Worm (Caenorhabditis elegans) whole organism, mixed stage, embryonic: ENCODE measurements around the gene tbb-1.

Experiments used
- M03D4.4 ChIP-seq: sonication (generic microtip); optimal IDR thresholded peaks from 2 replicates; lab custom pipeline; 2017; ENCODE audit warnings: mild to moderate bottlenecking, missing genetic modification characterization, missing compliant biosample characterization
- bed-3 ChIP-seq: fragments of 200-800 bp; sonication (Bioruptor generic); optimal IDR thresholded peaks from 3 replicates; lab custom pipeline; 2018; ENCODE audit warnings: mild to moderate bottlenecking, missing genetic modification characterization, moderate library complexity, missing compliant biosample characterization
- blmp-1 ChIP-seq: fragments of 150-350 bp; optimal IDR thresholded peaks from 2 replicates; lab custom pipeline; 2014; ENCODE audit warnings: missing biosample characterization, missing genetic modification characterization
- ceh-39 ChIP-seq: fragments of 150-350 bp; optimal IDR thresholded peaks from 2 replicates; lab custom pipeline; 2014; ENCODE audit warnings: missing biosample characterization, missing genetic modification characterization
- ceh-83 ChIP-seq: fragments of 200-800 bp; sonication (Bioruptor generic); optimal IDR thresholded peaks from 2 replicates; lab custom pipeline; 2018; ENCODE audit warnings: mild to moderate bottlenecking, missing genetic modification characterization, missing compliant biosample characterization
- ces-1 ChIP-seq: fragments of 150-350 bp; optimal IDR thresholded peaks from 2 replicates; lab custom pipeline; 2014; ENCODE audit warnings: missing biosample characterization, missing genetic modification reagents, missing genetic modification characterization
- cnd-1 ChIP-seq: fragments of 200-800 bp; sonication (Bioruptor generic); optimal IDR thresholded peaks from 2 replicates; lab custom pipeline; 2018; ENCODE audit warnings: mild to moderate bottlenecking, missing genetic modification characterization, missing compliant biosample characterization
- drap-1 ChIP-seq: fragments of 200-800 bp; sonication (Bioruptor generic); optimal IDR thresholded peaks from 3 replicates; lab custom pipeline; 2018; ENCODE audit warnings: mild to moderate bottlenecking, missing genetic modification characterization, missing compliant biosample characterization
- elt-1 ChIP-seq: sonication (generic microtip); optimal IDR thresholded peaks from 2 replicates; lab custom pipeline; 2017; ENCODE audit warnings: missing genetic modification characterization, mild to moderate bottlenecking, missing compliant biosample characterization, antibody characterized with exemption, moderate library complexity, borderline replicate concordance; ENCODE audit not compliant: insufficient read depth
- elt-3 ChIP-seq: fragments of 150-350 bp; optimal IDR thresholded peaks from 2 replicates; lab custom pipeline; 2014; ENCODE audit warnings: missing biosample characterization, missing genetic modification characterization
- flh-1 ChIP-seq: fragments of 200-800 bp; sonication (Bioruptor generic); optimal IDR thresholded peaks from 2 replicates; lab custom pipeline; 2018; ENCODE audit warnings: mild to moderate bottlenecking, missing genetic modification characterization, moderate library complexity, missing compliant biosample characterization
- ham-2 ChIP-seq: fragments of 200-800 bp; sonication (Bioruptor generic); optimal IDR thresholded peaks from 2 replicates; lab custom pipeline; 2018; ENCODE audit warnings: mild to moderate bottlenecking, missing genetic modification characterization, missing compliant biosample characterization
- lin-13 ChIP-seq: fragments of 150-350 bp; optimal IDR thresholded peaks from 2 replicates; lab custom pipeline; 2014; ENCODE audit warnings: missing biosample characterization, missing genetic modification characterization
- lsy-2 ChIP-seq: fragments of 150-350 bp; optimal IDR thresholded peaks from 2 replicates; lab custom pipeline; 2014; ENCODE audit warnings: missing biosample characterization, missing genetic modification characterization
- mep-1 ChIP-seq: fragments of 150-350 bp; optimal IDR thresholded peaks from 2 replicates; lab custom pipeline; 2017; ENCODE audit warnings: missing biosample characterization, missing genetic modification reagents, missing genetic modification characterization, inconsistent platforms
- mls-2 ChIP-seq: sonication (generic microtip); optimal IDR thresholded peaks from 2 replicates; lab custom pipeline; 2016; ENCODE audit warnings: mild to moderate bottlenecking, missing genetic modification characterization, moderate library complexity, missing compliant biosample characterization
- nhr-12 ChIP-seq: fragments of 150-350 bp; optimal IDR thresholded peaks from 2 replicates; lab custom pipeline; 2014; ENCODE audit warnings: missing biosample characterization, missing genetic modification characterization
- nhr-2 ChIP-seq: fragments of 150-350 bp; optimal IDR thresholded peaks from 2 replicates; lab custom pipeline; 2014; ENCODE audit warnings: missing biosample characterization, missing genetic modification characterization
- nhr-237 ChIP-seq: fragments of 150-350 bp; optimal IDR thresholded peaks from 2 replicates; lab custom pipeline; 2014; ENCODE audit warnings: missing biosample characterization, missing genetic modification characterization
- nhr-28 ChIP-seq: fragments of 150-350 bp; optimal IDR thresholded peaks from 2 replicates; lab custom pipeline; 2014; ENCODE audit warnings: missing biosample characterization, missing genetic modification characterization
- nhr-76 ChIP-seq: sonication (generic microtip); optimal IDR thresholded peaks from 2 replicates; lab custom pipeline; 2017; ENCODE audit warnings: missing biosample characterization, missing genetic modification characterization
- pha-4 ChIP-seq: fragments of 150-350 bp; optimal IDR thresholded peaks from 2 replicates; lab custom pipeline; 2018; ENCODE audit warnings: missing biosample characterization, missing genetic modification reagents, missing genetic modification characterization
- sptf-1 ChIP-seq: sonication (generic microtip); optimal IDR thresholded peaks from 2 replicates; lab custom pipeline; 2017; ENCODE audit warnings: mild to moderate bottlenecking, missing genetic modification characterization, moderate library complexity, missing compliant biosample characterization
- tbx-8 ChIP-seq: fragments of 200-800 bp; sonication (Bioruptor generic); optimal IDR thresholded peaks from 2 replicates; lab custom pipeline; 2018; ENCODE audit warnings: mild to moderate bottlenecking, missing genetic modification characterization, moderate library complexity, missing compliant biosample characterization
- unc-120 ChIP-seq: sonication (generic microtip); optimal IDR thresholded peaks from 2 replicates; lab custom pipeline; 2017; ENCODE audit warnings: missing genetic modification characterization, missing compliant biosample characterization; ENCODE audit not compliant: poor library complexity, severe bottlenecking
- unc-39 ChIP-seq: fragments of 150-350 bp; optimal IDR thresholded peaks from 2 replicates; lab custom pipeline; 2014; ENCODE audit warnings: missing biosample characterization, missing genetic modification characterization
- unc-62 ChIP-seq: fragments of 150-350 bp; optimal IDR thresholded peaks from 2 replicates; lab custom pipeline; 2014; ENCODE audit warnings: missing biosample characterization, missing genetic modification reagents, missing genetic modification characterization
- zip-8 ChIP-seq: fragments of 150-350 bp; optimal IDR thresholded peaks from 2 replicates; lab custom pipeline; 2014; ENCODE audit warnings: missing biosample characterization, missing genetic modification characterization
- ztf-11 ChIP-seq: fragments of 150-350 bp; optimal IDR thresholded peaks from 2 replicates; lab custom pipeline; 2014; ENCODE audit warnings: missing biosample characterization, missing genetic modification characterization

Gene tbb-1

DNA sequence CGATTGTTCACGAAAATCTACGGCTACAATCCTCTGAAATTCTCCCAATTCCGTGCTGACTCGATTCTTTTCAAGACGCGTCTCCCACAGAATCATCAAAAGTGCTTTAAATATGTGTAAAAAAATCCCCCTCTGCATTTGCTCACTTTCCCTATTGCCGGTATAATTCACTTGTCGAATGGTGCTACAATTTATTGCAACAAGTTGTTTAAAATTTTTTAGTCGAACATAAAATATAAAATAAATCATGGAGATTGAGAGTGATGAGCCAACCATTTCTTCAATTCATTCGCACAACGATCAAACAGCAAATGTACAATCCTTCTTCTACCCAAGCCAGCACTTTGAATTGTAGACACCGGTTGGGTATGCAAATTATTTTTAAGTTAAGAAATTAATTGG is 4.2 kb upstream of the tbb-1 start:
- TF ChIP-seq M03D4.4 (no peak), zip-8 (tag; lab: Kevin White, UChicago) (no peak), lin-13 (tag; lab: Kevin White, UChicago) (no peak), unc-62 (GFP tag; lab: Kevin White, UChicago) (no peak), unc-120 (no peak), pha-4 (tag; lab: Kevin White, UChicago) (no peak), drap-1 (no peak), unc-39 (no peak), mls-2 (tag; lab: Kevin White, UChicago) (no peak), lsy-2 (tag; lab: Kevin White, UChicago) (no peak), ztf-11 (tag; lab: Kevin White, UChicago) (no peak), nhr-2 (no peak), ham-2 (GFP tag; lab: Kevin White, UChicago) (no peak), tbx-8 (no peak), ceh-83 (GFP tag; lab: Kevin White, UChicago) (no peak), elt-3 (tag; lab: Kevin White, UChicago) (no peak), nhr-76 (no peak), sptf-1 (no peak), nhr-12 (tag; lab: Kevin White, UChicago) (no peak), nhr-237 (no peak)

DNA sequence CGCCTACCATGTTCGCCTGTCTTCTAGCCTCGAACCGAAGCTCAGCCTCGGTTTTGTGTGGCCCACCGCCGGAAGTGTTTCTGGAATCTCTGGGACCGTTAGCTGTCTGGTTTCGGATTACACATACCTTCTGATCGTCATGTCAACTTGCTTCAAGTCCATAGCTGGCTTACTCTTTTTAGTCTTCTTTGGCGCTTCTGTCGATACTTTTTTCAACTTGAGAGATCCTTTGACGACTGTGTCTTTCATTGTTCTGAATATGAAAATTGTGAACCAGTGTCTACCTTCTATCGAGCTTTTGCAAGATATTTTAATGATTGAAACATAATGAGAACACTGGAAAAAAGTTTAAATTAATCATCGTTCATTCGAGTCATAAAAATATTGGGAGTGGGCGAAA is 1.7 kb downstream of the tbb-1 start, which contains the start of gene K01G5.8:
Gene K01G5.8 (minus strand): TSS at position 255 of the 400 bp plus-strand sequence.
- TF ChIP-seq elt-1 (tag; lab: Kevin White, UChicago) (no peak), ham-2 (GFP tag; lab: Kevin White, UChicago) (no peak), lin-13 (tag; lab: Kevin White, UChicago) (no peak), mep-1 (tag; lab: Kevin White, UChicago) (no peak), bed-3 (no peak), blmp-1 (tag; lab: Kevin White, UChicago) (no peak), sptf-1 (no peak), drap-1 (no peak)

DNA sequence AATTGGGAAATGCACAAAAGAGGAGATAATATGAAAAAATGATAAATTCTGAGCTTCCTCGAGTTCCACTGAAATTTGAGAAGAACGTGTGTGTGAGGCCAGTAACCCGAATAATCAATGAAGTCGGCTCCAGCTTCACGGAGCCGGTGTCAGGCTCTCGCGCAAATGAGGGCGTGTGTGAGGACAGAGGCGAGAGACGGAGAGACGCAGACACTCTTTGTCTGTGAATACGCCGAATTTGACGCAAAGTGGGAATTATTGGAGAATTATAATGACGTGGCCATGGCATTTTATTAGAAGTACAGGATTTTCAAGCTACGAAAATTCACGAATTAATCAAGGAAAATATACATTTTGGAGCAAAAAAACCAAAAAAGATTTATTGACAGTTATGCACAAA is 2.3 kb downstream of the tbb-1 start:
- peak; percentile 40 for TF ChIP-seq nhr-237
- peak; percentile 74 for TF ChIP-seq unc-120
- TF ChIP-seq ces-1 (GFP tag; lab: Kevin White, UChicago): peak; percentile 52
- TF ChIP-seq mep-1 (tag; lab: Kevin White, UChicago): peak; percentile 11
- TF ChIP-seq cnd-1 (tag; lab: Kevin White, UChicago): no peak
- TF ChIP-seq sptf-1: peak; percentile 26
- peak; percentile 6 for TF ChIP-seq mls-2 (tag; lab: Kevin White, UChicago)
- TF ChIP-seq bed-3: no peak
- peak; percentile 22 for TF ChIP-seq ham-2 (GFP tag; lab: Kevin White, UChicago)

DNA sequence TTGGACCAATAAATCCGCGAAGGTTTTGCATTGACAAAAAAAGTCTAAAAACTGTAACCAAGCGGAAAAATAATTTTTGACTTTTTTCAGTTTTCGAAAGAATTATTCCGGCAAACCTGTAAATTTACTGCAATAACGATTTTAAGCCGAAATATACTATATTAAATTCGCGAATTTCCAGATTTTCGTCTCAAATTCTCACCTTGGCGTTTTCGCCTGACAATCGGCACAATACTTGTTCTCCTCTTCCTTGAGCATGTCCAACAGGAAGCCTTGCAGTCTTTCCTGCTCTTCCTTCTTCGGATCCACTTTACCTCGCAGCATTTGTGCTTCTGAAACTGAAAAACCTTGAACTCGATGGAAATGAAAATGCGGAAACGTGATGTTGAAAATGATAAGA is 2.8 kb downstream of the tbb-1 start, which contains the start of gene smap-1:
Gene smap-1 (minus strand): TSS at position 338 of the 400 bp plus-strand sequence.
- TF ChIP-seq ham-2 (GFP tag; lab: Kevin White, UChicago): no peak
- TF ChIP-seq unc-120: no peak
- no peak for TF ChIP-seq pha-4 (tag; lab: Kevin White, UChicago)
- TF ChIP-seq ces-1 (GFP tag; lab: Kevin White, UChicago): no peak
- no peak for TF ChIP-seq nhr-2
- no peak for TF ChIP-seq nhr-76
- TF ChIP-seq nhr-28 (tag; lab: Kevin White, UChicago): no peak
- no peak for TF ChIP-seq nhr-237
- no peak for TF ChIP-seq ceh-39
- TF ChIP-seq zip-8 (tag; lab: Kevin White, UChicago): no peak
- no peak for TF ChIP-seq sptf-1
- TF ChIP-seq M03D4.4: no peak
- TF ChIP-seq unc-62 (GFP tag; lab: Kevin White, UChicago): no peak
- no peak for TF ChIP-seq elt-1 (tag; lab: Kevin White, UChicago)
- no peak for TF ChIP-seq flh-1 (GFP tag; lab: Kevin White, UChicago)
- no peak for TF ChIP-seq bed-3

DNA sequence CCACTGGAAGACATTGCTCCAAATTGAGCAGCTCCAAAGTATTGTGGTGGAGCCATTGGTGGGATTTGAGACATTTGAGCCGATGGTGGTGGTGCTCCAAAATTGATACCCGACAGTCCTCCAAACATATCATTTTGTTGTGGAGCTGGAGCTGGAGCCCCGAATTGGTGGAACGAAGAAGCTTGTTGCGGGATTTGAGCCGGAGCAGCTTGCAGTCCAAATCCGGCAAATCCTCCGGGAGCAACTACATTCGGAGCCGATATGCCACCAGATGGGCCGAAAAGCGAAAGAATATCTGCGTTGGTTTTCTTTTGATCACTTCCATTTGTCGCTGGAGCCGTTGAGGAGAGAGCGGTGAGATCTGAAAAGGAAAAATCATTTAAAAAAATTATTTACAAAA is 4.2 kb downstream of the tbb-1 start:
- no peak for TF ChIP-seq unc-62 (GFP tag; lab: Kevin White, UChicago)
- TF ChIP-seq elt-3 (tag; lab: Kevin White, UChicago): no peak
- no peak for TF ChIP-seq drap-1
- no peak for TF ChIP-seq cnd-1 (tag; lab: Kevin White, UChicago)
- TF ChIP-seq ceh-83 (GFP tag; lab: Kevin White, UChicago): no peak
- no peak for TF ChIP-seq elt-1 (tag; lab: Kevin White, UChicago)
- no peak for TF ChIP-seq unc-39
- no peak for TF ChIP-seq tbx-8
- TF ChIP-seq pha-4 (tag; lab: Kevin White, UChicago): no peak
- TF ChIP-seq lsy-2 (tag; lab: Kevin White, UChicago): no peak
- no peak for TF ChIP-seq bed-3
- no peak for TF ChIP-seq ceh-39
